Worm (Caenorhabditis elegans) whole organism, L1 larva: ENCODE measurements around the gene K10D11.5.

ENCODE experiments used
- ama-1 ChIP-seq: fragments of 150-350 bp; optimal IDR thresholded peaks from 2 replicates; lab custom pipeline; 2014
- blmp-1 ChIP-seq: fragments of 150-350 bp; optimal IDR thresholded peaks from 2 replicates; lab custom pipeline; 2014; ENCODE audit warnings: missing biosample characterization, missing genetic modification characterization
- jun-1 ChIP-seq: fragments of 150-350 bp; optimal IDR thresholded peaks from 2 replicates; lab custom pipeline; 2014; ENCODE audit warnings: missing biosample characterization, missing genetic modification reagents, missing genetic modification characterization
- lsy-2 ChIP-seq, 2 experiments: fragments of 150-350 bp; optimal IDR thresholded peaks; 2 replicates each; lab custom pipeline; 2014; ENCODE audit warnings: missing biosample characterization in 2 of 2, missing genetic modification characterization in 2 of 2
- mep-1 ChIP-seq: fragments of 150-350 bp; optimal IDR thresholded peaks from 2 replicates; lab custom pipeline; 2014; ENCODE audit warnings: missing biosample characterization, missing genetic modification characterization
- nhr-28 ChIP-seq: fragments of 150-350 bp; optimal IDR thresholded peaks from 2 replicates; lab custom pipeline; 2014; ENCODE audit warnings: missing biosample characterization, missing genetic modification characterization
- snpc-4 ChIP-seq: fragments of 150-350 bp; optimal IDR thresholded peaks from 2 replicates; lab custom pipeline; 2014; ENCODE audit warnings: missing biosample characterization, missing genetic modification characterization

- TF ChIP-seq lsy-2 (tag; optimal IDR thresholded peaks at IDR 0.05; lab: Kevin White, UChicago) (peak in 1 of 2 experiments; percentile 10), nhr-28 (tag; lab: Kevin White, UChicago) (no peak), jun-1 (tag; lab: Kevin White, UChicago) (no peak), ama-1 (lab: Kevin White, UChicago) (no peak), mep-1 (tag; lab: Kevin White, UChicago) (peak; percentile 22), snpc-4 (tag; lab: Kevin White, UChicago) (no peak), blmp-1 (tag; lab: Kevin White, UChicago) (peak; percentile 99)
These were observed 21.6 kb upstream of the K10D11.5 start for ce11 chrIV:13013231-13013630.
